Fruit fly (Drosophila melanogaster) whole organism, embryonic: Measurements from ENCODE around the gene Cbl.
A peak's percentile ranks its signal among the peaks of the same experiment; 100 is the strongest.

Source experiments
- Atf-2 ChIP-seq: fragments of 200-800 bp; sonication (Bioruptor generic); optimal IDR thresholded peaks from 2 replicates; lab custom pipeline; 2016; ENCODE audit warnings: missing biosample characterization, missing genetic modification characterization
- CG10543 ChIP-seq: fragments of 200-800 bp; sonication (Bioruptor generic); optimal IDR thresholded peaks from 3 replicates; lab custom pipeline; 2017; ENCODE audit warnings: missing biosample characterization, mild to moderate bottlenecking, missing genetic modification characterization, moderate library complexity
- CG10979 ChIP-seq: fragments of 200-800 bp; sonication (Bioruptor generic); optimal IDR thresholded peaks from 2 replicates; lab custom pipeline; 2018; ENCODE audit warnings: missing biosample characterization, mild to moderate bottlenecking, missing genetic modification characterization, moderate library complexity
- CG11247 ChIP-seq: fragments of 200-800 bp; sonication (Bioruptor generic); IDR thresholded peaks from 2 replicates; pipeline ENCODE4 v1.3.6; 2022; ENCODE audit warnings: missing biosample characterization, missing genetic modification characterization
- CG12299 ChIP-seq: fragments of 200-800 bp; sonication (Bioruptor generic); optimal IDR thresholded peaks from 2 replicates; lab custom pipeline; 2018; ENCODE audit warnings: missing biosample characterization, mild to moderate bottlenecking, missing genetic modification characterization
- CG12391 ChIP-seq: fragments of 200-800 bp; sonication (Bioruptor generic); optimal IDR thresholded peaks from 3 replicates; lab custom pipeline; 2018; ENCODE audit warnings: missing biosample characterization, mild to moderate bottlenecking, missing genetic modification characterization, moderate library complexity
- CG13894 ChIP-seq: fragments of 200-800 bp; sonication (Bioruptor generic); optimal IDR thresholded peaks from 3 replicates; lab custom pipeline; 2018; ENCODE audit warnings: missing biosample characterization, mild to moderate bottlenecking, missing genetic modification characterization, moderate library complexity
- CG15011 ChIP-seq: fragments of 200-800 bp; sonication (Bioruptor generic); optimal IDR thresholded peaks from 3 replicates; lab custom pipeline; 2018; ENCODE audit warnings: missing biosample characterization, mild to moderate bottlenecking, missing genetic modification characterization
- CG15514 ChIP-seq: fragments of 200-800 bp; sonication (Bioruptor generic); optimal IDR thresholded peaks from 3 replicates; lab custom pipeline; 2017; ENCODE audit warnings: missing biosample characterization, missing genetic modification characterization, mild to moderate bottlenecking, moderate library complexity, missing genetic modification reagents
- CG1647 ChIP-seq: fragments of 200-800 bp; sonication (Bioruptor generic); optimal IDR thresholded peaks from 3 replicates; lab custom pipeline; 2016; ENCODE audit warnings: missing biosample characterization, missing genetic modification characterization
- CG17328 ChIP-seq: fragments of 200-800 bp; sonication (Bioruptor generic); IDR thresholded peaks from 2 replicates; pipeline ENCODE4 v1.3.6; 2022; ENCODE audit warnings: missing biosample characterization, missing genetic modification characterization
- CG18011 ChIP-seq: fragments of 200-800 bp; sonication (Bioruptor generic); optimal IDR thresholded peaks from 2 replicates; lab custom pipeline; 2017; ENCODE audit warnings: missing biosample characterization, missing genetic modification characterization, mild to moderate bottlenecking, moderate library complexity, missing genotype
- CG18262 ChIP-seq: fragments of 200-800 bp; optimal IDR thresholded peaks from 3 replicates; lab custom pipeline; 2019; ENCODE audit warnings: missing biosample characterization, mild to moderate bottlenecking, missing genetic modification characterization, moderate library complexity
- CG2202 ChIP-seq: fragments of 200-800 bp; sonication (Bioruptor generic); optimal IDR thresholded peaks from 2 replicates; lab custom pipeline; 2018; ENCODE audit warnings: missing biosample characterization, mild to moderate bottlenecking, missing genetic modification characterization
- CG2875 ChIP-seq: fragments of 200-800 bp; sonication (Bioruptor generic); optimal IDR thresholded peaks from 2 replicates; lab custom pipeline; 2017; ENCODE audit warnings: missing biosample characterization, mild to moderate bottlenecking, missing genetic modification characterization, missing genetic modification reagents
- CG32767 ChIP-seq: fragments of 200-800 bp; sonication (Bioruptor generic); IDR thresholded peaks from 2 replicates; pipeline ENCODE4 v1.3.6; 2022; ENCODE audit warnings: missing biosample characterization, missing genetic modification characterization
- CG33213 ChIP-seq: fragments of 200-800 bp; sonication (Bioruptor generic); optimal IDR thresholded peaks from 3 replicates; lab custom pipeline; 2016; ENCODE audit warnings: missing biosample characterization, missing genetic modification characterization
- CG5245 ChIP-seq: fragments of 200-800 bp; sonication (Bioruptor generic); optimal IDR thresholded peaks from 3 replicates; lab custom pipeline; 2016; ENCODE audit warnings: missing biosample characterization, missing genetic modification characterization
- CG6689 ChIP-seq: fragments of 200-800 bp; sonication (Bioruptor generic); IDR thresholded peaks from 2 replicates; pipeline ENCODE4 v1.3.6; 2022; ENCODE audit warnings: missing biosample characterization, missing genetic modification characterization
- CHES-1-like ChIP-seq: fragments of 200-800 bp; sonication (Bioruptor generic); optimal IDR thresholded peaks from 2 replicates; lab custom pipeline; 2016; ENCODE audit warnings: missing biosample characterization, missing genetic modification characterization
- Dad ChIP-seq: fragments of 200-800 bp; sonication (Bioruptor generic); optimal IDR thresholded peaks from 3 replicates; lab custom pipeline; 2016; ENCODE audit warnings: missing biosample characterization, missing genetic modification characterization
- Fer2 ChIP-seq: fragments of 200-800 bp; sonication (Bioruptor generic); optimal IDR thresholded peaks from 2 replicates; lab custom pipeline; 2018; ENCODE audit warnings: missing biosample characterization, mild to moderate bottlenecking, missing genetic modification characterization, moderate library complexity
- H2.0 ChIP-seq: fragments of 200-800 bp; sonication (Bioruptor generic); IDR thresholded peaks from 2 replicates; pipeline ENCODE4 v1.3.6; 2022; ENCODE audit warnings: missing biosample characterization, missing genetic modification characterization
- HLHmδ ChIP-seq: fragments of 200-800 bp; sonication (Bioruptor generic); optimal IDR thresholded peaks from 2 replicates; lab custom pipeline; 2018; ENCODE audit warnings: missing biosample characterization, mild to moderate bottlenecking, missing genetic modification characterization, moderate library complexity
- Hr51 ChIP-seq, 2 experiments: fragments of 200-800 bp; sonication (Bioruptor generic); optimal IDR thresholded peaks; 2 replicates in 1 of 2; 3 replicates in 1 of 2; lab custom pipeline; 2016 to 2018; ENCODE audit warnings: missing biosample characterization in 2 of 2, missing genetic modification characterization in 2 of 2, mild to moderate bottlenecking in 1 of 2, moderate library complexity in 1 of 2
- Hr78 ChIP-seq, 2 experiments: fragments of 200-800 bp in 1 of 2; fragments of >200 bp in 1 of 2; sonication (Bioruptor generic) in 1 of 2; optimal IDR thresholded peaks; 2 replicates each; lab custom pipeline; 2017 to 2019; ENCODE audit warnings: missing biosample characterization in 2 of 2, missing genetic modification characterization in 2 of 2, mild to moderate bottlenecking in 1 of 2, moderate library complexity in 1 of 2
- Hsf ChIP-seq: fragments of 200-800 bp; sonication (Bioruptor generic); optimal IDR thresholded peaks from 3 replicates; lab custom pipeline; 2016; ENCODE audit warnings: missing biosample characterization, missing genetic modification characterization
- Six4 ChIP-seq: fragments of 200-800 bp; sonication (Bioruptor generic); optimal IDR thresholded peaks from 2 replicates; lab custom pipeline; 2016; ENCODE audit warnings: missing biosample characterization, missing genetic modification characterization
- TFAM ChIP-seq: fragments of 200-800 bp; sonication (Bioruptor generic); optimal IDR thresholded peaks from 2 replicates; lab custom pipeline; 2017; ENCODE audit warnings: missing biosample characterization, missing genetic modification characterization, inconsistent platforms
- Tbp ChIP-seq: fragments of >200 bp; optimal IDR thresholded peaks from 2 replicates; lab custom pipeline; 2018; ENCODE audit warnings: missing biosample characterization, missing genetic modification characterization
- ara ChIP-seq: fragments of 200-800 bp; sonication (Bioruptor generic); IDR thresholded peaks from 2 replicates; pipeline ENCODE4 v1.3.6; 2022; ENCODE audit warnings: missing biosample characterization, missing genetic modification characterization
- ato ChIP-seq: fragments of 200-800 bp; sonication (Bioruptor generic); IDR thresholded peaks from 2 replicates; pipeline ENCODE4 v1.3.6; 2022; ENCODE audit warnings: missing biosample characterization, missing genetic modification characterization; ENCODE audit not compliant: partially characterized antibody
- bab2 ChIP-seq: fragments of 200-800 bp; sonication (Bioruptor generic); optimal IDR thresholded peaks from 2 replicates; lab custom pipeline; 2016; ENCODE audit warnings: missing biosample characterization, missing genetic modification characterization
- crol ChIP-seq: fragments of 200-800 bp; sonication (Bioruptor generic); IDR thresholded peaks from 2 replicates; pipeline ENCODE4 v1.3.6; 2022; ENCODE audit warnings: missing biosample characterization, missing genetic modification characterization
- dm ChIP-seq: fragments of 200-800 bp; sonication (Bioruptor generic); optimal IDR thresholded peaks from 3 replicates; lab custom pipeline; 2016; ENCODE audit warnings: missing biosample characterization, missing genetic modification characterization
- ems ChIP-seq: fragments of 200-800 bp; sonication (Bioruptor generic); optimal IDR thresholded peaks from 3 replicates; lab custom pipeline; 2016; ENCODE audit warnings: missing biosample characterization, missing genetic modification characterization
- eve ChIP-seq, 2 experiments: fragments of >200 bp; optimal IDR thresholded peaks; 2 replicates each; lab custom pipeline; 2017; ENCODE audit warnings: missing biosample characterization in 2 of 2, missing genetic modification characterization in 2 of 2
- her ChIP-seq: fragments of 200-800 bp; sonication (Bioruptor generic); optimal IDR thresholded peaks from 2 replicates; lab custom pipeline; 2016; ENCODE audit warnings: missing biosample characterization, missing genetic modification characterization
- ken ChIP-seq: fragments of 200-800 bp; sonication (Bioruptor generic); IDR thresholded peaks from 3 replicates; pipeline ENCODE4 v1.3.6; 2022; ENCODE audit warnings: missing biosample characterization, missing genetic modification characterization
- mirr ChIP-seq: fragments of 200-800 bp; sonication (Bioruptor generic); optimal IDR thresholded peaks from 3 replicates; lab custom pipeline; 2018; ENCODE audit warnings: missing biosample characterization, mild to moderate bottlenecking, missing genetic modification characterization
- nerfin-2 ChIP-seq: fragments of 200-800 bp; sonication (Bioruptor generic); IDR thresholded peaks from 2 replicates; pipeline ENCODE4 v1.3.6; 2022; ENCODE audit warnings: missing biosample characterization, missing genetic modification characterization; ENCODE audit not compliant: partially characterized antibody
- odd ChIP-seq: fragments of 200-800 bp; sonication (Bioruptor generic); optimal IDR thresholded peaks from 2 replicates; lab custom pipeline; 2017; ENCODE audit warnings: missing biosample characterization, mild to moderate bottlenecking, missing genetic modification characterization
- psq ChIP-seq: fragments of 200-800 bp; sonication (Bioruptor generic); optimal IDR thresholded peaks from 2 replicates; lab custom pipeline; 2017; ENCODE audit warnings: missing biosample characterization, missing genetic modification characterization
- rib ChIP-seq: fragments of 200-800 bp; sonication (Bioruptor generic); IDR thresholded peaks from 2 replicates; pipeline ENCODE4 v1.3.6; 2022; ENCODE audit warnings: missing biosample characterization, missing genetic modification characterization
- sc ChIP-seq, 3 experiments: fragments of >200 bp in 2 of 3; fragments of 200-800 bp in 1 of 3; sonication (Bioruptor generic) in 1 of 3; optimal IDR thresholded peaks; 2 replicates in 2 of 3; 3 replicates in 1 of 3; lab custom pipeline; 2017; ENCODE audit warnings: mild to moderate bottlenecking in 1 of 3, missing biosample characterization in 1 of 3, missing genetic modification characterization in 1 of 3, missing genetic modification reagents in 1 of 3
- seq ChIP-seq: fragments of 200-800 bp; sonication (Bioruptor generic); IDR thresholded peaks from 2 replicates; pipeline ENCODE4 v1.3.6; 2022; ENCODE audit warnings: missing biosample characterization, missing genetic modification characterization
- sug ChIP-seq: fragments of 200-800 bp; optimal IDR thresholded peaks from 2 replicates; lab custom pipeline; 2019; ENCODE audit warnings: missing biosample characterization, mild to moderate bottlenecking, missing genetic modification characterization, moderate library complexity
- tna ChIP-seq: fragments of 200-800 bp; sonication (Bioruptor generic); IDR thresholded peaks from 2 replicates; pipeline ENCODE4 v1.3.6; 2022; ENCODE audit warnings: missing biosample characterization, missing genetic modification characterization; ENCODE audit not compliant: partially characterized antibody
- vfl ChIP-seq: fragments of 200-800 bp; sonication (Bioruptor generic); optimal IDR thresholded peaks from 2 replicates; lab custom pipeline; 2016; ENCODE audit warnings: missing biosample characterization, missing genetic modification characterization

The Cbl gene

dm6 chr3L:8440771-8441549 is 16.2 kb downstream of the Cbl start (continued):
- no peak for TF ChIP-seq Hr78 (GFP tag; optimal IDR thresholded peaks at IDR 0.05; lab: Kevin White, UChicago)
- TF ChIP-seq seq (GFP tag; lab: Robert Waterston, UW): no peak; the same call in 1 of the 2 replicates
- no peak for TF ChIP-seq mirr (GFP tag; lab: Kevin White, UChicago)
- no peak for TF ChIP-seq CG10543
- peak; percentile 32 for TF ChIP-seq Hsf (GFP tag; lab: Kevin White, UChicago)
- no peak for TF ChIP-seq CG1647
- no peak for TF ChIP-seq Six4 (GFP tag; lab: Kevin White, UChicago)
- peak; percentile 47 for TF ChIP-seq psq (GFP tag; lab: Kevin White, UChicago)
- no peak for TF ChIP-seq sug
- TF ChIP-seq CG2202 (tag; lab: Kevin White, UChicago): no peak
- no peak for TF ChIP-seq Fer2
- TF ChIP-seq Tbp (GFP tag; lab: Kevin White, UChicago): no peak
- peak; percentile 41 for TF ChIP-seq CG12391 (tag; lab: Kevin White, UChicago)
- no peak for TF ChIP-seq CG13894 (tag; lab: Kevin White, UChicago)
- TF ChIP-seq Dad (GFP tag; lab: Kevin White, UChicago): peak; percentile 31
- no peak for TF ChIP-seq CG18262 (tag; lab: Kevin White, UChicago)
- TF ChIP-seq dm (GFP tag; lab: Kevin White, UChicago): peak; percentile 3
- TF ChIP-seq ems: peak; percentile 27
- TF ChIP-seq sc (optimal IDR thresholded peaks at IDR 0.05; lab: Kevin White, UChicago): no peak
- no peak for TF ChIP-seq sc (GFP tag; optimal IDR thresholded peaks at IDR 0.05; lab: Kevin White, UChicago)
- TF ChIP-seq CG5245 (GFP tag; lab: Kevin White, UChicago): no peak
- peak; percentile 31 for TF ChIP-seq vfl (GFP tag; lab: Kevin White, UChicago)
- no peak for TF ChIP-seq CG33213 (GFP tag; lab: Kevin White, UChicago)
- TF ChIP-seq CG18011 (GFP tag; lab: Kevin White, UChicago): no peak
- no peak for TF ChIP-seq CHES-1-like (GFP tag; lab: Kevin White, UChicago)
- TF ChIP-seq ato (GFP tag; lab: Robert Waterston, UW): no peak
- TF ChIP-seq TFAM (GFP tag; lab: Kevin White, UChicago): no peak
- TF ChIP-seq her (GFP tag; lab: Kevin White, UChicago): peak; percentile 23
- TF ChIP-seq H2.0: no peak
- TF ChIP-seq ken (GFP tag; lab: Robert Waterston, UW): no peak
- no peak; the same call in 1 of the 2 replicates for TF ChIP-seq CG32767
- TF ChIP-seq CG17328 (GFP tag; lab: Robert Waterston, UW): no peak
- peak in 1 of 2 experiments; percentile 72 for TF ChIP-seq eve (GFP tag; optimal IDR thresholded peaks at IDR 0.05; lab: Kevin White, UChicago)
- peak; percentile 16; the same call in 1 of the 2 replicates for TF ChIP-seq ara (GFP tag; lab: Robert Waterston, UW)
- TF ChIP-seq bab2 (GFP tag; lab: Kevin White, UChicago): peak; percentile 10
- no peak for TF ChIP-seq nerfin-2
- TF ChIP-seq CG10979: peak; percentile 20
- TF ChIP-seq rib (GFP tag; lab: Robert Waterston, UW): no peak
- no peak for TF ChIP-seq tna (GFP tag; lab: Robert Waterston, UW)
- no peak for TF ChIP-seq CG11247 (GFP tag; lab: Robert Waterston, UW)
- TF ChIP-seq CG12299 (tag; lab: Kevin White, UChicago): no peak
- TF ChIP-seq HLHmδ (GFP tag; lab: Kevin White, UChicago): no peak
- no peak for TF ChIP-seq CG15514 (GFP tag; lab: Kevin White, UChicago)
- no peak for TF ChIP-seq CG6689
- TF ChIP-seq Atf-2 (GFP tag; lab: Kevin White, UChicago): peak; percentile 28
- no peak for TF ChIP-seq CG2875
- no peak for TF ChIP-seq CG15011
- no peak for TF ChIP-seq odd (GFP tag; lab: Kevin White, UChicago)
- TF ChIP-seq Hr51 (GFP tag; optimal IDR thresholded peaks at IDR 0.05; lab: Kevin White, UChicago): peak; percentile 12 to 63
- TF ChIP-seq crol: no peak
